Fruit fly (Drosophila melanogaster) whole organism, embryonic: Measurements from ENCODE around the gene Fst.

ENCODE experiments used
- Ada2b ChIP-seq: fragments of 200-800 bp; sonication (Bioruptor generic); IDR thresholded peaks from 2 replicates; pipeline ENCODE4 v1.3.6; 2022; ENCODE audit warnings: missing biosample characterization, missing genetic modification characterization
- Awh ChIP-seq: fragments of 200-800 bp; sonication (Bioruptor generic); IDR thresholded peaks from 2 replicates; pipeline ENCODE4, ENCODE4 v1.3.6; 2022; ENCODE audit warnings: missing biosample characterization, missing genetic modification characterization
- Bdp1 ChIP-seq: fragments of 200-800 bp; sonication (Bioruptor generic); optimal IDR thresholded peaks from 3 replicates; lab custom pipeline; 2016; ENCODE audit warnings: missing biosample characterization, missing genetic modification characterization
- CG10147 ChIP-seq: fragments of 200-800 bp; sonication (Bioruptor generic); optimal IDR thresholded peaks from 2 replicates; lab custom pipeline; 2019; ENCODE audit warnings: missing biosample characterization, mild to moderate bottlenecking, missing genetic modification characterization, moderate library complexity
- CG10654 ChIP-seq: fragments of 200-800 bp; sonication (Bioruptor generic); optimal IDR thresholded peaks from 2 replicates; lab custom pipeline; 2016; ENCODE audit warnings: missing biosample characterization, missing genetic modification characterization
- CG11560 ChIP-seq: fragments of 200-800 bp; sonication (Bioruptor generic); IDR thresholded peaks from 3 replicates; pipeline ENCODE4 v1.3.6; 2022; ENCODE audit warnings: missing biosample characterization, missing genetic modification characterization
- CG12236 ChIP-seq: fragments of 200-800 bp; sonication (Bioruptor generic); optimal IDR thresholded peaks from 2 replicates; lab custom pipeline; 2016; ENCODE audit warnings: missing biosample characterization, missing genetic modification characterization
- CG15479 ChIP-seq: fragments of 200-800 bp; sonication (Bioruptor generic); optimal IDR thresholded peaks from 3 replicates; lab custom pipeline; 2019; ENCODE audit warnings: missing biosample characterization, mild to moderate bottlenecking, missing genetic modification characterization, moderate library complexity
- CG1602 ChIP-seq: fragments of 200-800 bp; sonication (Bioruptor generic); optimal IDR thresholded peaks from 3 replicates; lab custom pipeline; 2016; ENCODE audit warnings: missing biosample characterization, missing genetic modification characterization
- CG17802 ChIP-seq: fragments of 200-800 bp; sonication (Bioruptor generic); optimal IDR thresholded peaks from 2 replicates; lab custom pipeline; 2018; ENCODE audit warnings: missing biosample characterization, mild to moderate bottlenecking, missing genetic modification characterization, moderate library complexity
- CG17829 ChIP-seq: fragments of 200-800 bp; optimal IDR thresholded peaks from 2 replicates; lab custom pipeline; 2019; ENCODE audit warnings: missing biosample characterization, mild to moderate bottlenecking, missing genetic modification characterization, moderate library complexity
- CG18599 ChIP-seq: fragments of 200-800 bp; sonication (Bioruptor generic); optimal IDR thresholded peaks from 3 replicates; lab custom pipeline; 2017; ENCODE audit warnings: missing biosample characterization, missing genetic modification characterization, mild to moderate bottlenecking, moderate library complexity, missing genetic modification reagents
- CG18764 ChIP-seq: fragments of 200-800 bp; sonication (Bioruptor generic); optimal IDR thresholded peaks from 3 replicates; lab custom pipeline; 2016; ENCODE audit warnings: missing biosample characterization, missing genetic modification characterization
- CG2120 ChIP-seq: fragments of 200-800 bp; sonication (Bioruptor generic); optimal IDR thresholded peaks from 3 replicates; lab custom pipeline; 2016; ENCODE audit warnings: missing biosample characterization, missing genetic modification characterization
- CG2889 ChIP-seq: fragments of 200-800 bp; sonication (Bioruptor generic); IDR thresholded peaks from 3 replicates; pipeline ENCODE4 v1.3.6; 2022; ENCODE audit warnings: missing biosample characterization, missing genetic modification characterization
- CG5953 ChIP-seq: fragments of 200-800 bp; sonication (Bioruptor generic); IDR thresholded peaks from 2 replicates; pipeline ENCODE4 v1.3.6; 2022; ENCODE audit warnings: missing biosample characterization, missing genetic modification characterization
- CG6254 ChIP-seq: fragments of 200-800 bp; sonication (Bioruptor generic); optimal IDR thresholded peaks from 3 replicates; lab custom pipeline; 2017; ENCODE audit warnings: mild to moderate bottlenecking, missing biosample characterization, missing genetic modification reagents, missing genetic modification characterization
- CG6654 ChIP-seq: fragments of 200-800 bp; sonication (Bioruptor generic); optimal IDR thresholded peaks from 2 replicates; lab custom pipeline; 2017; ENCODE audit warnings: missing biosample characterization, mild to moderate bottlenecking, missing genetic modification characterization
- CG7372 ChIP-seq: fragments of 200-800 bp; sonication (Bioruptor generic); IDR thresholded peaks from 2 replicates; pipeline ENCODE4 v1.3.6; 2022; ENCODE audit warnings: missing biosample characterization, missing genetic modification characterization
- CG7928 ChIP-seq: fragments of 200-800 bp; sonication (Bioruptor generic); optimal IDR thresholded peaks from 2 replicates; lab custom pipeline; 2017; ENCODE audit warnings: missing biosample characterization, mild to moderate bottlenecking, missing genetic modification characterization
- CG9437 ChIP-seq: fragments of 200-800 bp; sonication (Bioruptor generic); optimal IDR thresholded peaks from 2 replicates; lab custom pipeline; 2018; ENCODE audit warnings: missing biosample characterization, mild to moderate bottlenecking, missing genetic modification characterization
- CG9876 ChIP-seq: fragments of 200-800 bp; sonication (Bioruptor generic); optimal IDR thresholded peaks from 2 replicates; lab custom pipeline; 2016; ENCODE audit warnings: missing biosample characterization, missing genetic modification characterization
- CHES-1-like ChIP-seq: fragments of 200-800 bp; sonication (Bioruptor generic); optimal IDR thresholded peaks from 2 replicates; lab custom pipeline; 2016; ENCODE audit warnings: missing biosample characterization, missing genetic modification characterization
- CkIIα-i1 ChIP-seq: fragments of 200-800 bp; sonication (Bioruptor generic); IDR thresholded peaks from 2 replicates; pipeline ENCODE4 v1.3.6; 2022; ENCODE audit warnings: missing biosample characterization, missing genetic modification characterization
- Dbx ChIP-seq: fragments of 200-800 bp; sonication (Bioruptor generic); IDR thresholded peaks from 3 replicates; pipeline ENCODE4 v1.3.6; 2022; ENCODE audit warnings: missing biosample characterization, missing genetic modification characterization
- Dll ChIP-seq: fragments of 200-800 bp; sonication (Bioruptor generic); IDR thresholded peaks from 4 replicates; pipeline ENCODE4 v1.3.6; 2022; ENCODE audit warnings: missing biosample characterization, missing genetic modification characterization; ENCODE audit not compliant: partially characterized antibody
- Fer2 ChIP-seq: fragments of 200-800 bp; sonication (Bioruptor generic); optimal IDR thresholded peaks from 2 replicates; lab custom pipeline; 2018; ENCODE audit warnings: missing biosample characterization, mild to moderate bottlenecking, missing genetic modification characterization, moderate library complexity
- Hey ChIP-seq: fragments of 200-800 bp; sonication (Bioruptor generic); optimal IDR thresholded peaks from 3 replicates; lab custom pipeline; 2018; ENCODE audit warnings: missing biosample characterization, mild to moderate bottlenecking, missing genetic modification characterization
- HmgZ ChIP-seq: fragments of 200-800 bp; sonication (Bioruptor generic); optimal IDR thresholded peaks from 2 replicates; lab custom pipeline; 2018; ENCODE audit warnings: missing biosample characterization, mild to moderate bottlenecking, missing genetic modification characterization
- Hsf ChIP-seq: fragments of 200-800 bp; sonication (Bioruptor generic); optimal IDR thresholded peaks from 3 replicates; lab custom pipeline; 2016; ENCODE audit warnings: missing biosample characterization, missing genetic modification characterization
- Lhr ChIP-seq: fragments of 200-800 bp; sonication (Bioruptor generic); optimal IDR thresholded peaks from 3 replicates; lab custom pipeline; 2017; ENCODE audit warnings: mild to moderate bottlenecking, missing biosample characterization, missing genetic modification reagents, missing genetic modification characterization
- MBD-R2 ChIP-seq: fragments of 200-800 bp; sonication (Bioruptor generic); IDR thresholded peaks from 2 replicates; pipeline ENCODE4 v1.3.6; 2022; ENCODE audit warnings: missing biosample characterization, missing genetic modification characterization
- NC2β ChIP-seq: fragments of 200-800 bp; sonication (Bioruptor generic); optimal IDR thresholded peaks from 2 replicates; lab custom pipeline; 2016; ENCODE audit warnings: missing biosample characterization, missing genetic modification characterization
- NK7.1 ChIP-seq: fragments of 200-800 bp; sonication (Bioruptor generic); optimal IDR thresholded peaks from 3 replicates; lab custom pipeline; 2016; ENCODE audit warnings: missing biosample characterization, missing genetic modification characterization
- Opbp ChIP-seq: fragments of 200-800 bp; sonication (Bioruptor generic); IDR thresholded peaks from 3 replicates; pipeline ENCODE4 v1.3.6; 2022; ENCODE audit warnings: missing biosample characterization, missing genetic modification characterization; ENCODE audit not compliant: partially characterized antibody
- Optix ChIP-seq: fragments of 200-800 bp; sonication (Bioruptor generic); IDR thresholded peaks from 3 replicates; pipeline ENCODE4 v1.3.6; 2022; ENCODE audit warnings: missing biosample characterization, missing genetic modification characterization
- Sry-β ChIP-seq: fragments of 200-800 bp; sonication (Bioruptor generic); optimal IDR thresholded peaks from 2 replicates; lab custom pipeline; 2018; ENCODE audit warnings: missing biosample characterization, mild to moderate bottlenecking, missing genetic modification characterization, moderate library complexity
- Xrp1 ChIP-seq: fragments of 200-800 bp; sonication (Bioruptor generic); IDR thresholded peaks from 2 replicates; pipeline ENCODE4 v1.3.6; 2022; ENCODE audit warnings: missing biosample characterization, missing genetic modification characterization
- al ChIP-seq: fragments of 200-800 bp; sonication (Bioruptor generic); IDR thresholded peaks from 2 replicates; pipeline ENCODE4 v1.3.6; 2022; ENCODE audit warnings: missing biosample characterization, missing genetic modification characterization
- amos ChIP-seq: fragments of 200-800 bp; sonication (Bioruptor generic); IDR thresholded peaks from 2 replicates; pipeline ENCODE4 v1.3.6; 2022; ENCODE audit warnings: missing biosample characterization, missing genetic modification characterization; ENCODE audit not compliant: partially characterized antibody
- bowl ChIP-seq: fragments of 200-800 bp; sonication (Bioruptor generic); IDR thresholded peaks from 2 replicates; pipeline ENCODE4 v1.3.6; 2022; ENCODE audit warnings: missing biosample characterization, missing genetic modification characterization
- br ChIP-seq: fragments of >200 bp; optimal IDR thresholded peaks from 2 replicates; lab custom pipeline; 2017
- cas ChIP-seq: fragments of 200-800 bp; sonication (Bioruptor generic); IDR thresholded peaks from 2 replicates; pipeline ENCODE4 v1.3.6; 2022; ENCODE audit warnings: missing biosample characterization, missing genetic modification characterization
- da ChIP-seq: fragments of 200-800 bp; sonication (Bioruptor generic); optimal IDR thresholded peaks from 2 replicates; lab custom pipeline; 2016; ENCODE audit warnings: missing biosample characterization, missing genetic modification characterization
- fd102C ChIP-seq: fragments of 200-800 bp; sonication (Bioruptor generic); optimal IDR thresholded peaks from 2 replicates; lab custom pipeline; 2018; ENCODE audit warnings: missing biosample characterization, mild to moderate bottlenecking, missing genetic modification characterization, moderate library complexity
- hkb ChIP-seq, 2 experiments: fragments of 200-800 bp in 1 of 2; fragments of >200 bp in 1 of 2; sonication (Bioruptor generic) in 1 of 2; IDR thresholded peaks in 1 of 2; optimal IDR thresholded peaks in 1 of 2; 2 replicates each; pipeline versions ENCODE4 v1.3.6 to Lab custom; 2017 to 2022; ENCODE audit warnings: missing biosample characterization in 1 of 2, missing genetic modification characterization in 1 of 2
- onecut ChIP-seq: fragments of 200-800 bp; sonication (Bioruptor generic); IDR thresholded peaks from 2 replicates; pipeline ENCODE4 v1.3.6; 2022; ENCODE audit warnings: missing biosample characterization, missing genetic modification characterization
- pfk ChIP-seq: fragments of 200-800 bp; sonication (Bioruptor generic); optimal IDR thresholded peaks from 2 replicates; lab custom pipeline; 2018; ENCODE audit warnings: missing biosample characterization, mild to moderate bottlenecking, missing genetic modification characterization, moderate library complexity
- scrt ChIP-seq: fragments of 200-800 bp; sonication (Bioruptor generic); optimal IDR thresholded peaks from 2 replicates; lab custom pipeline; 2018; ENCODE audit warnings: missing biosample characterization, mild to moderate bottlenecking, missing genetic modification characterization, moderate library complexity
- sr ChIP-seq: fragments of 200-800 bp; sonication (Bioruptor generic); IDR thresholded peaks from 3 replicates; pipeline ENCODE4 v1.3.6; 2022; ENCODE audit warnings: missing biosample characterization, missing genetic modification characterization
- unc-4 ChIP-seq: fragments of 200-800 bp; sonication (Bioruptor generic); IDR thresholded peaks from 2 replicates; pipeline ENCODE4 v1.3.6; 2022; ENCODE audit warnings: missing biosample characterization, missing genetic modification characterization; ENCODE audit not compliant: partially characterized antibody

The Fst gene

DNA sequence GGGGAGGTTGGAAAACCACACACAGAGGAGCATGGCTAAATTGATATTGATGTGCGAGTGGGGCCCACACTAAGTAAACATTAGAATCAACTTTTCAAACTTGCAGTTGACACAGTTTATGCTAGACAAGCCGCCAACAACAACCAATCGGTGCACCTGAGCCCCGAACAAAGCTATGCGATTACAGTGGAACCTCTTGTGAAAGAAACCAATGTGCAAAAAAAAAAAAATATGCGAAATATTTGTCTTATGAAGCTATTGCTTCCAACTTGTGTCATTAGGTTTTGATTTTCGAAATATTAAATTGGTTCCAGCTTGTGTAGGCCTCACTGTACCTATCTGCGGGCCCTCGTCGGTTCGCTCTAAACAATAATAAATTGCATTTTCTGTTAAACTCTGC, 27.6 kb downstream of the Fst start (continued):
- TF ChIP-seq al (no peak), CG18599 (GFP tag; lab: Kevin White, UChicago) (peak; percentile 64), CG17802 (tag; lab: Kevin White, UChicago) (peak; percentile 42), sr (GFP tag; lab: Robert Waterston, UW) (no peak; the same call in 2 of the 3 replicates), CG18764 (GFP tag; lab: Kevin White, UChicago) (peak; percentile 66), CkIIα-i1 (GFP tag; lab: Robert Waterston, UW) (0 out of 2 replicates have a peak, but pooled peaks have one; percentile 17), bowl (peak; percentile 65), CG9876 (GFP tag; lab: Kevin White, UChicago) (peak; percentile 52), Hey (tag; lab: Kevin White, UChicago) (no peak), NK7.1 (GFP tag; lab: Kevin White, UChicago) (peak; percentile 14), da (no peak), amos (GFP tag; lab: Robert Waterston, UW) (no peak), pfk (GFP tag; lab: Kevin White, UChicago) (no peak), CG1602 (GFP tag; lab: Kevin White, UChicago) (peak; percentile 66), unc-4 (GFP tag; lab: Robert Waterston, UW) (no peak), fd102C (GFP tag; lab: Kevin White, UChicago) (no peak), CG6254 (GFP tag; lab: Kevin White, UChicago) (peak; percentile 52), CG7372 (GFP tag; lab: Robert Waterston, UW) (peak; percentile 39; the same call in 1 of the 2 replicates), CG2889 (GFP tag; lab: Robert Waterston, UW) (peak; percentile 70; the same call in 2 of the 3 replicates), Dbx (0 out of 3 replicates have a peak, but pooled peaks have one; percentile 43), Bdp1 (peak; percentile 34), Hsf (GFP tag; lab: Kevin White, UChicago) (peak; percentile 72), CG5953 (GFP tag; lab: Robert Waterston, UW) (peak; percentile 79), CG2120 (GFP tag; lab: Kevin White, UChicago) (peak; percentile 44), Xrp1 (GFP tag; lab: Robert Waterston, UW) (peak; percentile 84), CG17829 (peak; percentile 65), onecut (GFP tag; lab: Robert Waterston, UW) (peak; percentile 68), Sry-β (GFP tag; lab: Kevin White, UChicago) (no peak), CG6654 (GFP tag; lab: Kevin White, UChicago) (peak; percentile 56), CHES-1-like (no peak), Ada2b (GFP tag; lab: Robert Waterston, UW) (peak; percentile 77), Opbp (GFP tag; lab: Robert Waterston, UW) (no peak), Awh (GFP tag; lab: Robert Waterston, UW) (peak; percentile 80), CG11560 (tag; lab: Robert Waterston, UW) (peak; percentile 34; the same call in 1 of the 3 replicates), CG9437 (peak; percentile 21), Optix (GFP tag; lab: Robert Waterston, UW) (peak; percentile 89), Fer2 (tag; lab: Kevin White, UChicago) (peak; percentile 26), CG15479 (no peak), CG10654 (GFP tag; lab: Kevin White, UChicago) (peak; percentile 39), MBD-R2 (GFP tag; lab: Robert Waterston, UW) (0 out of 2 replicates have a peak, but pooled peaks have one; percentile 21), CG10147 (GFP tag; lab: Kevin White, UChicago) (no peak), NC2β (GFP tag; lab: Kevin White, UChicago) (peak; percentile 71), CG12236 (GFP tag; lab: Kevin White, UChicago) (no peak), Lhr (GFP tag; lab: Kevin White, UChicago) (peak; percentile 25), Dll (GFP tag; lab: Robert Waterston, UW) (no peak), scrt (peak; percentile 30), br (lab: Kevin White, UChicago) (no peak), HmgZ (peak; percentile 25), hkb (optimal IDR thresholded peaks at IDR 0.05; lab: Kevin White, UChicago) (no peak), hkb (GFP tag; IDR thresholded peaks at IDR 0.05; lab: Robert Waterston, UW) (peak; percentile 83), CG7928 (no peak), cas (0 out of 2 replicates have a peak, but pooled peaks have one; percentile 24)
